Fruit fly (Drosophila melanogaster): ENCODE measurements around the gene ppk28.
A peak's percentile ranks its signal among the peaks of the same experiment; 100 is the strongest.

The ppk28 gene

DNA sequence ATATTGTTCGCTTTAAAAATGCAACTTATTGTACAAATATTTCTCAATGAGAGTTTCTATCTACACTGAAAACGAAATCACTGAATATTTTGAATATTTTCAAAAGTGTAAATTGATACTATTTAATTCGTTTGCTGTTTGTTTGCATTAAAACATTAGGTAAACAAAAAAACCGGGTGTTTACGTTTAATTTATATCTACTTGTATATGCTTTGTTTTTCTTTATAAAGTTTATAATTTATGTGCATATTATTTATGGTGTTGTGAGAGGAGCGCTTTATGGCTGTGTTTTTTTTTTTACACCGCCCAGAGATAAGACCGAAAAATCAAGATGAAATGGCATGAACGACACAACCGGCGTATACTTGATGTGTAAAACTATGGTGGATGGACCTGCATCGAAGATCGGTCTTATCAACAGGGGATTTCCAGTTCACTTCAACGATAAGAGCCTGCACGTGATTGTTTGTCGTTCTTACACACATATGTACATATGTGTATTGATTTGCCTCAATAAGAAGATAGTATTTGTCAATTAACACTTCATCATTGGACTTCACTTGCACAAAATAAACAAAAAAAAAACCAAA lies 23.7 kb downstream of the ppk28 start (continued):
- peak; percentile 17; the same call in 1 of the 2 replicates for TF ChIP-seq Xrp1 (GFP tag; IDR thresholded peaks at IDR 0.05)
- TF ChIP-seq HHEX (GFP tag; optimal IDR thresholded peaks at IDR 0.05): no peak
- peak; percentile 44 for TF ChIP-seq CG34376 (GFP tag; optimal IDR thresholded peaks at IDR 0.05)
- TF ChIP-seq crol (GFP tag; IDR thresholded peaks at IDR 0.05): no peak
- no peak for TF ChIP-seq Usf (GFP tag; optimal IDR thresholded peaks at IDR 0.05)
- TF ChIP-seq luna (GFP tag; optimal IDR thresholded peaks at IDR 0.05): no peak
- TF ChIP-seq zfh2 (GFP tag; optimal IDR thresholded peaks at IDR 0.05): no peak
- no peak for TF ChIP-seq CG32532 (GFP tag; IDR thresholded peaks at IDR 0.05)
- peak; percentile 35 for TF ChIP-seq CG2120 (GFP tag; optimal IDR thresholded peaks at IDR 0.05)
- TF ChIP-seq CG3407 (GFP tag; optimal IDR thresholded peaks at IDR 0.05): no peak
- no peak for TF ChIP-seq en (GFP tag; optimal IDR thresholded peaks at IDR 0.05)
- TF ChIP-seq Fer1 (GFP tag; optimal IDR thresholded peaks at IDR 0.05): peak; percentile 19
- TF ChIP-seq CG9727 (GFP tag; optimal IDR thresholded peaks at IDR 0.05): no peak
- TF ChIP-seq BEAF-32 (GFP tag; optimal IDR thresholded peaks at IDR 0.05): no peak
- no peak for TF ChIP-seq CG43689 (GFP tag; IDR thresholded peaks at IDR 0.05)
- no peak for TF ChIP-seq CG34224 (GFP tag; IDR thresholded peaks at IDR 0.05; ENCODE audit: partially characterized antibody)
- TF ChIP-seq tup (GFP tag; optimal IDR thresholded peaks at IDR 0.05): no peak
- no peak for TF ChIP-seq CG12071 (GFP tag; optimal IDR thresholded peaks at IDR 0.05)
- no peak for TF ChIP-seq CG13123 (GFP tag; optimal IDR thresholded peaks at IDR 0.05)
- TF ChIP-seq cad (GFP tag; optimal IDR thresholded peaks at IDR 0.05): no peak
- TF ChIP-seq Sry-β (GFP tag; optimal IDR thresholded peaks at IDR 0.05): no peak
- no peak for TF ChIP-seq CG3281 (GFP tag; optimal IDR thresholded peaks at IDR 0.05)
- no peak for TF ChIP-seq CG8089 (GFP tag; optimal IDR thresholded peaks at IDR 0.05)
- TF ChIP-seq Dref (GFP tag; IDR thresholded peaks at IDR 0.05): no peak
- TF ChIP-seq E2f2 (GFP tag; IDR thresholded peaks at IDR 0.05): no peak
- no peak for TF ChIP-seq tap (tag; optimal IDR thresholded peaks at IDR 0.05)
- TF ChIP-seq Sox102F (GFP tag; optimal IDR thresholded peaks at IDR 0.05): peak; percentile 55
- no peak for TF ChIP-seq sens-2 (GFP tag; IDR thresholded peaks at IDR 0.05)
- TF ChIP-seq Spps (tag; optimal IDR thresholded peaks at IDR 0.05): no peak
- no peak for TF ChIP-seq Sry-δ (GFP tag; optimal IDR thresholded peaks at IDR 0.05)
- TF ChIP-seq B-H1 (GFP tag; IDR thresholded peaks at IDR 0.05): no peak
- TF ChIP-seq CG6175 (GFP tag; IDR thresholded peaks at IDR 0.05): no peak

DNA sequence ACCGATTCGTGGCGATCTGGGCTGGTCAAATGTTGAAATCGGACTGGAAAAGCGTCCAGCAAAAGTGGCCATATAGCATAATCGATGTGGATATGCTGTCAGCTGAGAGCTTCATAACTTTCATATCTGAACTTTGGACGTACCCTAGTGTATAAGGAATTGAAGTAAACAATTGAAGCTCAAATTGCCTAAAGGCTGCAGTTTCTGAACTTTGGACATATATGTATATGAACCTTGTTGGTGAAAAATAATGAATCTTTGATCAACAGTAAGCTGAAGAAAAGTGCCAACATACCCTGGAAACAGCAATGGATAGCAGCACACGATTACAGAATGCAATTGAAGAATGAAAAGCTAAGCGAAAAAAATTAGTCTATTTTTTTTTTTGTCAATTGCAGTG lies 24.2 kb downstream of the ppk28 start:
- TF ChIP-seq sens (GFP tag): peak; percentile 74
- TF ChIP-seq Sin3A (optimal IDR thresholded peaks at IDR 0.05): no peak
- no peak for TF ChIP-seq wdn (GFP tag; IDR thresholded peaks at IDR 0.05)

DNA sequence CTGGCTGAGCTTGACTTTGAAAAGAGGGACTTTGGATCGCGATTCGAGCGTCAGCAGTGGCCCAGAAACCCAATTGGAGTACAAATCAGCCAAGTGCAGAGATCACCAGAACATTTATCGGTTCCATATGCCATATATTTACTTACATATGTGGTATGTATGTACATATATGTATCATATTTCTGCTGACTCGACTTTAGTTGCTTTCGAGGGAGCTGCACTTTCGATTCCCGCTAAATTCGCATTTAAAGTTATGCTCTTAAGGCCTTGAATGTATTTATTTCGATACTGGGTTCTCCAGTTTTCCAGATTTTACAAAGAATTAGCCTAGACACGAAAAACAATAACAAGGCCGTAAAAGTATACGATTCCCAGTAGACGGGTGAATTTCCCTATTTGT lies 26.0 kb downstream of the ppk28 start:
- no peak for TF ChIP-seq CG18476 (GFP tag; optimal IDR thresholded peaks at IDR 0.05)
- TF ChIP-seq CG11723 (GFP tag; optimal IDR thresholded peaks at IDR 0.05): no peak
- no peak for TF ChIP-seq CG15269 (tag; optimal IDR thresholded peaks at IDR 0.05)
- TF ChIP-seq CG12071 (GFP tag; optimal IDR thresholded peaks at IDR 0.05): no peak
- TF ChIP-seq zfh1 (GFP tag; IDR thresholded peaks at IDR 0.05): no peak
- no peak for TF ChIP-seq mld (GFP tag; IDR thresholded peaks at IDR 0.05; ENCODE audit: partially characterized antibody)
- TF ChIP-seq Side (GFP tag; optimal IDR thresholded peaks at IDR 0.05): no peak
- no peak for TF ChIP-seq da (GFP tag; optimal IDR thresholded peaks at IDR 0.05)
- TF ChIP-seq CG8089 (GFP tag; optimal IDR thresholded peaks at IDR 0.05): no peak
- TF ChIP-seq CG17361 (GFP tag; IDR thresholded peaks at IDR 0.05): no peak

All from whole organism, embryonic.